Worm (Caenorhabditis elegans) whole organism, midembryonic: ENCODE data around the gene srab-8.

Experiments
- T22C8.4 ChIP-seq: fragments of 200-800 bp; sonication (Bioruptor generic); IDR thresholded peaks from 2 replicates; pipeline ENCODE4 v1.3.6; 2022; ENCODE audit warnings: missing genetic modification characterization, missing compliant biosample characterization
- cog-1 ChIP-seq: sonication (generic microtip); optimal IDR thresholded peaks from 2 replicates; lab custom pipeline; 2016; ENCODE audit warnings: missing genetic modification characterization, missing compliant biosample characterization
- flt-1 ChIP-seq: fragments of 200-800 bp; sonication (Bioruptor generic); IDR thresholded peaks from 2 replicates; pipeline ENCODE4 v1.3.6; 2022; ENCODE audit warnings: missing genetic modification characterization, missing compliant biosample characterization
- klf-2 ChIP-seq: fragments of 200-800 bp; sonication (Bioruptor generic); conservative IDR thresholded peaks from 2 replicates; pipeline ENCODE4 v1.3.6; 2022; ENCODE audit warnings: missing genetic modification reagents, missing genetic modification characterization, missing compliant biosample characterization
- med-1 ChIP-seq: sonication (generic microtip); optimal IDR thresholded peaks from 2 replicates; lab custom pipeline; 2017; ENCODE audit warnings: missing genetic modification characterization, mild to moderate bottlenecking, missing compliant biosample characterization, antibody characterized with exemption, missing genetic modification reagents; ENCODE audit not compliant: insufficient read depth
- ref-1 ChIP-seq: fragments of 200-800 bp; sonication (Bioruptor generic); conservative IDR thresholded peaks from 2 replicates; pipeline ENCODE4 v1.3.6; 2022; ENCODE audit warnings: missing genetic modification reagents, missing genetic modification characterization, missing compliant biosample characterization
- tab-1 ChIP-seq: fragments of 200-800 bp; sonication (Bioruptor generic); IDR thresholded peaks from 2 replicates; pipeline ENCODE4 v1.3.6; 2022; ENCODE audit warnings: missing genetic modification characterization, missing compliant biosample characterization
- ztf-23 ChIP-seq: fragments of 200-800 bp; sonication (Bioruptor generic); IDR thresholded peaks from 2 replicates; pipeline ENCODE4 v1.3.6; 2022; ENCODE audit warnings: missing genetic modification reagents, missing genetic modification characterization, missing compliant biosample characterization
- ztf-29 ChIP-seq: fragments of 200-800 bp; sonication (Bioruptor generic); IDR thresholded peaks from 2 replicates; pipeline ENCODE4 v1.3.6; 2022; ENCODE audit warnings: missing genetic modification reagents, missing genetic modification characterization, missing compliant biosample characterization

The srab-8 gene

DNA sequence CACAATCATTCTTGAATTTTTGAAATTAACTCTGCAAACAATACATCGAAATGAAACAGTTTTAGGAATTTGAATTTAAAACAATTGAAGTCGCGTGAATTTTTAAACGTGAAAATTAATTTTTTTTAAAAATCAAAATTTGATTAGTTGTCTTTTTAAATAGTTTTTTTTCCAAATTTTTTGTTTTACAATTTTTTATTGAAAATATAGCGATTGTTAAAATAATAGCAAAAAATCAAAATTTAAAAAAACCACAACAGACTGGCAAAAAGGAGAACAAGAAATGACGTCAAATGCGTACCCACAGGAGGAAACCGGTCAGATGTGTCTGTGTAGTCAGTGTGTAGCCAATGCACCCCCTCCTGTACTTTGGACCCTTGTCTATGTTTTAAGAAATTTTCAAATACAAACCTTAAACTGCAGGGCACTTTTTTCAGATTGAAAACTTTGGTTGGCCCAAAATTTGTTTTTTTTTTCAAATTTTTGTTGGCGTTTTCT is 20.6 kb downstream of the srab-8 start, which contains the start of the genes Y73C8B.1 and Y73C8B.5:
Gene Y73C8B.1 (minus strand): TSS at position 51 of the 498 bp plus-strand sequence.
Gene Y73C8B.5 (plus strand): TSS at position 437 of the 498 bp plus-strand sequence.
- no peak for TF ChIP-seq flt-1
- TF ChIP-seq klf-2, result no peak
- TF ChIP-seq tab-1 (GFP tag; lab: Robert Waterston, UW), result no peak
- no peak for TF ChIP-seq ztf-29
- no peak for TF ChIP-seq med-1
- TF ChIP-seq ztf-23, result no peak
- TF ChIP-seq ref-1 (GFP tag; lab: Robert Waterston, UW), result no peak
- no peak for TF ChIP-seq cog-1 (tag; lab: Kevin White, UChicago)
- TF ChIP-seq T22C8.4 (GFP tag; lab: Robert Waterston, UW), result no peak

DNA sequence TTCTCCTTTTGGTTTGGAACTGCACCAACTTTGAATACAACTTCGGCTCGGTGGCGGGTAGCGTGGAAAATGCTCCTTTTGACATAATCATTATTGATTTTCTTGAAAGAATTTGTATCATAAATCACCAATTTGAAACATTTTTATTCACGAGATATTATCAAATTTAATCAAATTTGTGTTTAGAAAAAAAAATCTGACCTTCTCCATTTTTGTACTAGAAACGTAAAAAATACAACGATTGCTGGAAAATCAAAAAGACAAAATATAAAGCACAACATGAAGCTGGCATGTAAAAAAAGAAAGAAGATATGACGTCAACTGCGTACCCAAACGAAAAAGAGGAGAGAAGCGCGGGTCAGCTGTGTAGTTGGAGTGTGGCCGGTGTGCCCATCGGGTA is 24.1 kb downstream of the srab-8 start, which contains the start of gene K08D9.4:
Gene K08D9.4 (minus strand): TSS at position 101 of the 400 bp plus-strand sequence.
- TF ChIP-seq T22C8.4 (GFP tag; lab: Robert Waterston, UW), result no peak
- no peak for TF ChIP-seq cog-1 (tag; lab: Kevin White, UChicago)
- no peak for TF ChIP-seq flt-1
- no peak for TF ChIP-seq tab-1 (GFP tag; lab: Robert Waterston, UW)
- no peak for TF ChIP-seq klf-2
- no peak for TF ChIP-seq ztf-23
- TF ChIP-seq ztf-29, result no peak
- TF ChIP-seq ref-1 (GFP tag; lab: Robert Waterston, UW), result no peak
- no peak for TF ChIP-seq med-1

DNA sequence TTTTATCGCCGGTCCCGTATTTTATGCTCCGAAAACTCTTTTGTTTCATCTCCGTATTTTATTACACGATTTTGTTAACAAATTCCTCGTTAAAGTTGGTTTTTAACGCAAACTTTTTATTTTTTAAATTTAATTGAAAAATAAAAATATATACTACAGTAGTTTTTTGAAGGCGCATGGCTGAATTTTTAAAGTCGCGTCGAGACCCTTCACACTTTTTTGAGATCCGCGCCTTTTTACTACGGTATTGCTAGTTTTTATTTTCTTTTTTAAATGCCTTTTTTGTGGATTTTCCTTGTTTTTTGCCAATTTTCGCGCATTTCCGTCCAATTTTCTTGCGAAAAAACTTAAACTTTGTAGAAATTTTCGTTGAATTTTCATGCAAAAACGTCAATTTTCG is 28.2 kb downstream of the srab-8 start:
- TF ChIP-seq tab-1 (GFP tag; lab: Robert Waterston, UW), result no peak

DNA sequence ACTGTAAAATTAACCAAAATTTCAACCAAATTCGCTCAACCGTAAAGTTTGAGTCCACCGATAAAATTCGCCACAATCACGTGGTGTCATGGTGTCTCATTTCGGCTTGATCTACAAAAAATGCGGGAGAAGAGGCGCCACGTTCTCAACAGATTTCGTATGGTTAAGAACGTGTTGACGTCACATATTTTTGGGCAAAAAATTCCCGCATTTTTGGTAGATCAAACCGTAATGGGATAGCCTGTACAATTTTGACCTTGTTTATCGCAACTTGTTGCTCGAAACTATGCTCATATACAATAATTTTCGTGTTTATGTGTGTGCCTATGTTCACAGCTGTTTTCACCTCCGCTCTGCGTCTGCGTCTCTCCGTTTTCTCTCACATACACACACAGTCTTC is 32.7 kb downstream of the srab-8 start:
- TF ChIP-seq med-1 (no peak), ztf-29 (no peak), klf-2 (no peak), tab-1 (GFP tag; lab: Robert Waterston, UW) (no peak), T22C8.4 (GFP tag; lab: Robert Waterston, UW) (no peak), ref-1 (GFP tag; lab: Robert Waterston, UW) (no peak), ztf-23 (no peak), cog-1 (tag; lab: Kevin White, UChicago) (no peak), flt-1 (no peak)

DNA sequence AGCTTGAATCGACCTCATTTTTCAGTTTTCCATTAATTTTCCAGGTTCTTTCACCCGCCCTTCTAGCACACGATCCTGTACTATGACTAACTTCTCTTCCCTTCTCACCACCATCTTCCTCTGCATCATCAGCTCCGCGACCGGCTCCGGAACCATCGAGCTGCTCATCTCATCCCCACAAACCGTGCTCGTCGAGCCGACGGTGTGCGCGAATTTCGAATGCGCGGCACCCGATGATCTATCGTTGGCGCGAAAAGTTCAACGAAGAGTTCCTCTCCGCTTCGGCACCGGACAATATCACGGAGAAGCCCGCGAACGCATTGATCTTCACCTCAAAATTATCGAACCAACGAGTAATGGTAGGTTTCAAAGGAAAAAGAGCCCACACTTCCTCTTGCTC is 33.9 kb downstream of the srab-8 start, which contains the start of gene apx-1:
Gene apx-1 (plus strand): TSS at position 50 of the 400 bp plus-strand sequence.
- TF ChIP-seq flt-1, result no peak
- TF ChIP-seq cog-1 (tag; lab: Kevin White, UChicago), result no peak
- TF ChIP-seq ztf-29, result no peak
- TF ChIP-seq tab-1 (GFP tag; lab: Robert Waterston, UW), result no peak
- TF ChIP-seq ztf-23, result no peak
- no peak for TF ChIP-seq med-1
- no peak for TF ChIP-seq T22C8.4 (GFP tag; lab: Robert Waterston, UW)
- TF ChIP-seq ref-1 (GFP tag; lab: Robert Waterston, UW), result no peak
- no peak for TF ChIP-seq klf-2

DNA sequence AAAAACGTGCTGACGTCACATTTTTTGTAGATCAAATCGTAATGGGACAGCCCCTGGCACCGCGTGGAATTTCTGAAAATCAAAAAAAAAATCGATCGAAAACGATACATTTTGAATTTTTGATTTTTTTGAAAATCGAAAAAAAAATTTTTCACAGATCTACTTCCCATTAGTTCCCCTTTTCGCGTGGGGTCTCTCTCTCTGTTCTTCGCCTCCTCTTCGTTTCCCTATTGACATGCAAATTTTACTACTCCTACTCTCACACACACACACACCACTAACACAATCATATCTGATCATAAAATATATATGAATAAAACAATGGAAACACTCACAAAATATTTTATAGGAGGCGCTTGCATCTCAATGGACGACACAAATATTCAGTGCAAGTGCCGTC is 42.3 kb downstream of the srab-8 start:
- TF ChIP-seq ztf-23 (no peak), ref-1 (GFP tag; lab: Robert Waterston, UW) (no peak), cog-1 (tag; lab: Kevin White, UChicago) (no peak), ztf-29 (no peak), klf-2 (no peak), flt-1 (no peak), med-1 (no peak), T22C8.4 (GFP tag; lab: Robert Waterston, UW) (no peak), tab-1 (GFP tag; lab: Robert Waterston, UW) (no peak)

DNA sequence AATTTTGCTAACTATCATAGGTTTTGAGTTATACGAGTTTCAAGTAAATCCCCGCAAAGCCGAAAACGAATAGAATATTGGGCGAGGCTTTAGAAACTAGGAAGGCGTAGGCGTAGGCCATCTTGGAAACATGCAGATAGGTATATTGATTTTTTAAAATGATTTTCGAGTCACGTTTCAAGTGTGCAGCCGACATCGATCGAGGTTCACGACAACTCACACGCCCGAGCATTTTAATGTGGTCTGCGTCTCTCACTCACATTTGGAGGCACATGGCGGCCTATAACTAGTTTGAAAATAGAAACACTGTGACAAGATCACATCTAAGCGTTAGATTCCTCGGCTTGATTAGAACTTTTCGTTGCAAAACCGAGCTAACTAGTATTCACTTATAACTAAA is 51.1 kb downstream of the srab-8 start, which contains the start of gene K08D9.2:
Gene K08D9.2 (plus strand): TSS at position 301 of the 400 bp plus-strand sequence.
- TF ChIP-seq ztf-29 (no peak), ztf-23 (no peak), ref-1 (GFP tag; lab: Robert Waterston, UW) (no peak), tab-1 (GFP tag; lab: Robert Waterston, UW) (no peak), klf-2 (no peak), T22C8.4 (GFP tag; lab: Robert Waterston, UW) (no peak), flt-1 (no peak), cog-1 (tag; lab: Kevin White, UChicago) (no peak), med-1 (no peak)
